Worm (Caenorhabditis elegans) whole organism, L4 larva: ENCODE measurements around the gene mcm-3AP.

Experiments used
- D1046.2 ChIP-seq: fragments of 200-800 bp; sonication (Bioruptor generic); IDR thresholded peaks from 2 replicates; pipeline ENCODE4 v1.3.6; 2022; ENCODE audit warnings: missing genetic modification characterization, missing compliant biosample characterization
- F10B5.3 ChIP-seq: sonication (generic microtip); optimal IDR thresholded peaks from 2 replicates; lab custom pipeline; 2016; ENCODE audit warnings: mild to moderate bottlenecking, missing genetic modification characterization, missing compliant biosample characterization
- F49E8.2 ChIP-seq: sonication (generic microtip); optimal IDR thresholded peaks from 2 replicates; lab custom pipeline; 2016; ENCODE audit warnings: missing compliant biosample characterization, mild to moderate bottlenecking, missing genetic modification characterization, borderline replicate concordance
- R02D3.7 ChIP-seq: fragments of 150-350 bp; sonication (generic microtip); optimal IDR thresholded peaks from 3 replicates; lab custom pipeline; 2014; ENCODE audit warnings: missing biosample characterization, missing genetic modification characterization
- Y105C5A.15 ChIP-seq: fragments of 200-800 bp; sonication (Bioruptor generic); IDR thresholded peaks from 2 replicates; pipeline ENCODE4 v1.3.6; 2022; ENCODE audit warnings: missing genetic modification characterization, missing compliant biosample characterization
- Y48G9A.11 ChIP-seq: fragments of 200-800 bp; sonication (Bioruptor generic); IDR thresholded peaks from 2 replicates; pipeline ENCODE4 v1.3.6; 2022; ENCODE audit warnings: missing genetic modification reagents, missing genetic modification characterization, missing compliant biosample characterization
- Y5F2A.4 ChIP-seq: fragments of 200-800 bp; sonication (Bioruptor generic); optimal IDR thresholded peaks from 2 replicates; lab custom pipeline; 2018; ENCODE audit warnings: mild to moderate bottlenecking, missing genetic modification characterization, missing compliant biosample characterization
- aha-1 ChIP-seq: fragments of 150-350 bp; peaks from one replicate; lab custom pipeline; 2014; ENCODE audit warnings: missing biosample characterization, missing genetic modification characterization
- ama-1 ChIP-seq: fragments of 150-350 bp; optimal IDR thresholded peaks from 2 replicates; lab custom pipeline; 2014; ENCODE audit warnings: inconsistent platforms, mixed read lengths
- arid-1 ChIP-seq: fragments of 200-800 bp; sonication (Bioruptor generic); conservative IDR thresholded peaks from 2 replicates; pipeline ENCODE4 v1.3.6; 2022; ENCODE audit warnings: missing genetic modification reagents, missing genetic modification characterization, missing compliant biosample characterization
- ceh-20 ChIP-seq: fragments of 200-800 bp; sonication (Bioruptor generic); IDR thresholded peaks from 2 replicates; pipeline ENCODE4 v1.3.6; 2022; ENCODE audit warnings: missing genetic modification reagents, missing genetic modification characterization, missing compliant biosample characterization
- ceh-44 ChIP-seq: fragments of 200-800 bp; sonication (Bioruptor generic); IDR thresholded peaks from 2 replicates; pipeline ENCODE4 v1.3.6; 2022; ENCODE audit warnings: missing genetic modification reagents, missing genetic modification characterization, missing compliant biosample characterization
- ctbp-1 ChIP-seq: fragments of 200-800 bp; sonication (Bioruptor generic); IDR thresholded peaks from 2 replicates; pipeline ENCODE4 v1.3.6; 2022; ENCODE audit warnings: missing genetic modification reagents, missing genetic modification characterization, missing compliant biosample characterization
- dmd-8 ChIP-seq: fragments of 200-800 bp; sonication (Bioruptor generic); IDR thresholded peaks from 2 replicates; pipeline ENCODE4 v1.3.6; 2022; ENCODE audit warnings: missing genetic modification characterization, missing compliant biosample characterization
- duxl-1 ChIP-seq: sonication (generic microtip); optimal IDR thresholded peaks from 2 replicates; lab custom pipeline; 2016; ENCODE audit warnings: mild to moderate bottlenecking, missing genetic modification characterization, moderate library complexity, missing compliant biosample characterization; ENCODE audit not compliant: poor library complexity
- fkh-10 ChIP-seq: fragments of 150-350 bp; optimal IDR thresholded peaks from 2 replicates; lab custom pipeline; 2014; ENCODE audit warnings: missing biosample characterization, missing genetic modification reagents, missing genetic modification characterization
- fos-1 ChIP-seq: fragments of 150-350 bp; optimal IDR thresholded peaks from 2 replicates; lab custom pipeline; 2014; ENCODE audit warnings: missing biosample characterization, missing genetic modification characterization
- gei-8 ChIP-seq: fragments of 200-800 bp; sonication (Bioruptor generic); optimal IDR thresholded peaks from 2 replicates; lab custom pipeline; 2018; ENCODE audit warnings: mild to moderate bottlenecking, missing genetic modification characterization, missing compliant biosample characterization
- lin-13 ChIP-seq: fragments of 150-350 bp; optimal IDR thresholded peaks from 2 replicates; lab custom pipeline; 2014; ENCODE audit warnings: missing biosample characterization, missing genetic modification reagents, missing genetic modification characterization
- lin-38 ChIP-seq: fragments of 200-800 bp; sonication (Bioruptor generic); IDR thresholded peaks from 2 replicates; pipeline ENCODE4 v1.3.6; 2022; ENCODE audit warnings: missing genetic modification reagents, missing genetic modification characterization, missing compliant biosample characterization
- lin-39 ChIP-seq: fragments of 150-350 bp; optimal IDR thresholded peaks from 2 replicates; lab custom pipeline; 2014; ENCODE audit warnings: missing biosample characterization, missing genetic modification reagents, missing genetic modification characterization
- mep-1 ChIP-seq: fragments of 150-350 bp; sonication (generic microtip); optimal IDR thresholded peaks from 3 replicates; lab custom pipeline; 2014; ENCODE audit warnings: missing biosample characterization, missing genetic modification characterization
- mxl-3 ChIP-seq: fragments of 200-800 bp; sonication (Bioruptor generic); optimal IDR thresholded peaks from 2 replicates; lab custom pipeline; 2018; ENCODE audit warnings: mild to moderate bottlenecking, missing genetic modification characterization, missing compliant biosample characterization
- nhr-25 ChIP-seq: sonication (generic microtip); optimal IDR thresholded peaks from 2 replicates; lab custom pipeline; 2017; ENCODE audit warnings: missing genetic modification characterization, mild to moderate bottlenecking, missing compliant biosample characterization, antibody characterized with exemption, moderate library complexity, borderline replicate concordance; ENCODE audit not compliant: insufficient read depth
- nhr-48 ChIP-seq: sonication (generic microtip); optimal IDR thresholded peaks from 2 replicates; lab custom pipeline; 2016; ENCODE audit warnings: mild to moderate bottlenecking, missing genetic modification characterization, missing compliant biosample characterization
- nhr-6 ChIP-seq: fragments of 150-350 bp; optimal IDR thresholded peaks from 2 replicates; lab custom pipeline; 2014; ENCODE audit warnings: missing biosample characterization, missing genetic modification characterization
- pha-4 ChIP-seq, 2 experiments: fragments of 150-350 bp in 1 of 2; fragments of 200-800 bp in 1 of 2; sonication (Bioruptor generic) in 1 of 2; IDR thresholded peaks in 1 of 2; optimal IDR thresholded peaks in 1 of 2; 2 replicates each; pipeline versions ENCODE4 v1.3.6 to Lab custom; 2014 to 2022; ENCODE audit warnings: missing genetic modification characterization in 2 of 2, missing genetic modification reagents in 2 of 2, missing biosample characterization in 1 of 2, missing compliant biosample characterization in 1 of 2
- rbr-2 ChIP-seq: sonication (generic microtip); optimal IDR thresholded peaks from 2 replicates; lab custom pipeline; 2016; ENCODE audit warnings: missing genotype, missing genetic modification characterization, missing compliant biosample characterization
- saeg-2 ChIP-seq: fragments of 200-800 bp; sonication (Bioruptor generic); IDR thresholded peaks from 2 replicates; pipeline ENCODE4 v1.3.6; 2022; ENCODE audit warnings: missing genetic modification reagents, missing genetic modification characterization, missing compliant biosample characterization
- set-16 ChIP-seq: fragments of 200-800 bp; sonication (Bioruptor generic); IDR thresholded peaks from 2 replicates; pipeline ENCODE4 v1.3.6; 2022; ENCODE audit warnings: missing genetic modification reagents, missing genetic modification characterization, missing compliant biosample characterization
- skn-1 ChIP-seq: fragments of 150-350 bp; optimal IDR thresholded peaks from 2 replicates; lab custom pipeline; 2014; ENCODE audit warnings: missing biosample characterization, missing genetic modification characterization
- snpc-1.2 ChIP-seq: fragments of 200-800 bp; sonication (Bioruptor generic); IDR thresholded peaks from 2 replicates; pipeline ENCODE4 v1.3.6; 2022; ENCODE audit warnings: missing genetic modification reagents, missing genetic modification characterization, missing compliant biosample characterization
- tra-1 ChIP-seq: fragments of 200-800 bp; sonication (Bioruptor generic); IDR thresholded peaks from 2 replicates; pipeline ENCODE4 v1.3.6; 2022; ENCODE audit warnings: missing genetic modification reagents, missing genetic modification characterization, missing compliant biosample characterization
- unc-130 ChIP-seq: sonication (generic microtip); optimal IDR thresholded peaks from 2 replicates; lab custom pipeline; 2016; ENCODE audit warnings: missing genetic modification reagents, missing genetic modification characterization, missing compliant biosample characterization
- unc-62 ChIP-seq, 3 experiments: fragments of 150-350 bp in 1 of 3; sonication (generic microtip); optimal IDR thresholded peaks in 2 of 3; peaks in 1 of 3; 1 replicate in 1 of 3; 2 replicates in 2 of 3; lab custom pipeline; 2014 to 2017; ENCODE audit warnings: missing biosample characterization in 3 of 3, missing genetic modification characterization in 3 of 3, missing genetic modification reagents in 3 of 3, missing genotype in 1 of 3
- zag-1 ChIP-seq: fragments of 150-350 bp; optimal IDR thresholded peaks from 2 replicates; lab custom pipeline; 2014; ENCODE audit warnings: missing biosample characterization, missing genetic modification characterization
- zip-2 ChIP-seq: fragments of 150-350 bp; optimal IDR thresholded peaks from 2 replicates; lab custom pipeline; 2014; ENCODE audit warnings: missing biosample characterization, missing genetic modification characterization

The mcm-3AP gene

DNA sequence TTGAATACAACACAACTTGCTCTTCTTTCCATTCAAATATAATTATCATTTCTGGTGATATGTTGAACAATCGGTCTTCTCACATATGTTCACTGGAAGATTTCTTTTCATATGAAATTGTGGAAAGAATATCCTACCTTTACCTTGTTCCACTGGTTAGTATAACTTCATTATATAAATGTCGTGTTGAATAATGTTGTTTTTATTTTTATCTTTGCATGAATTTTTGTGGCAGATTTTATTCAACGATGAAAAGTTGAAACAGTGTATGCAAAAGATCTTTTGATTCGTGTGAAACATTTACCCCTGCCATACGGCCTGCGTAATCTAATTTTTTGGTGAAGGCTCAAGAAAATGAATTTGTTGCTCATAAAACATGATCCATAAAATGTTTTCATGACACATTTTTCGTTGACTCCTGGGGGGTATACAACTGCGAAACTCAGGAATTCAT is 13.4 kb downstream of the mcm-3AP start:
- TF ChIP-seq mxl-3 (GFP tag; lab: Kevin White, UChicago) (no peak), ctbp-1 (GFP tag; lab: Robert Waterston, UW) (peak; percentile 28; the same call in 1 of the 2 replicates), dmd-8 (GFP tag; lab: Robert Waterston, UW) (0 out of 2 replicates have a peak, but pooled peaks have one; percentile 21), F49E8.2 (tag; lab: Kevin White, UChicago) (peak; percentile 94), unc-130 (GFP tag; lab: Kevin White, UChicago) (peak; percentile 73), snpc-1.2 (peak; percentile 75; the same call in 1 of the 2 replicates), ceh-20 (no peak), Y105C5A.15 (0 out of 2 replicates have a peak, but pooled peaks have one; percentile 64), lin-13 (GFP tag; lab: Kevin White, UChicago) (peak; percentile 27), ama-1 (lab: Kevin White, UChicago) (peak; percentile 49), fkh-10 (GFP tag; lab: Kevin White, UChicago) (no peak), Y48G9A.11 (GFP tag; lab: Robert Waterston, UW) (0 out of 2 replicates have a peak, but pooled peaks have one; percentile 48), pha-4 (GFP tag; IDR thresholded peaks at IDR 0.05; lab: Robert Waterston, UW) (peak; percentile 67; the same call in 1 of the 2 replicates), pha-4 (tag; optimal IDR thresholded peaks at IDR 0.05; lab: Kevin White, UChicago) (no peak), tra-1 (GFP tag; lab: Robert Waterston, UW) (no peak), Y5F2A.4 (peak; percentile 26), lin-38 (GFP tag; lab: Robert Waterston, UW) (peak; percentile 75), gei-8 (GFP tag; lab: Kevin White, UChicago) (peak; percentile 6), skn-1 (tag; lab: Kevin White, UChicago) (no peak), arid-1 (peak; percentile 52; the same call in 1 of the 2 replicates), duxl-1 (tag; lab: Kevin White, UChicago) (peak; percentile 60)
- TF ChIP-seq, all 104 proteins: peak for 15

DNA sequence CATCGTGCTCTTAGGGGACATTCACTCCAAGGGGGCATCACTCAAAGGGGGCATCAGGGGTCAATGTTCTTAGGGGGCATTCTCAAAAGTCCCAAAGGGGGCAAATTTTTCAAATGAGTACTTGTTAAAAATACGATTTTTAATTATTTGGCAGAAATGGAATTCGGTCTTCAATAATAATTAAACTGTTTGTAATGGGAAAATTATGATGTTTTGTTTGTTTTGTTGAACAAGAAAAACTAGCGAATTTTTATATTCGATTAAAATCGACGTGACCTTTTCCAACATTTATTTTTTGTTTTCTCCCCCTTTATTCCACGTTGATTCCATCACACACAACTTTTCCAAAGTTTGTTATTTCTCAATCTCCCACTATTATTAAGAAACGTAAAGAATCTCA is 18.5 kb downstream of the mcm-3AP start, which contains the start of gene F57H12.5:
F57H12.5 (plus strand) TSS at position 301 of the 400 bp plus-strand sequence.
- TF ChIP-seq saeg-2 (no peak), fos-1 (no peak), nhr-6 (tag; lab: Kevin White, UChicago) (no peak), mep-1 (tag; lab: Kevin White, UChicago) (no peak), set-16 (GFP tag; lab: Robert Waterston, UW) (no peak), nhr-25 (no peak), rbr-2 (tag; lab: Kevin White, UChicago) (no peak), ctbp-1 (GFP tag; lab: Robert Waterston, UW) (no peak), zip-2 (tag; lab: Kevin White, UChicago) (no peak), R02D3.7 (tag; lab: Kevin White, UChicago) (no peak), nhr-48 (tag; lab: Kevin White, UChicago) (no peak), lin-39 (tag; lab: Kevin White, UChicago) (no peak)

DNA sequence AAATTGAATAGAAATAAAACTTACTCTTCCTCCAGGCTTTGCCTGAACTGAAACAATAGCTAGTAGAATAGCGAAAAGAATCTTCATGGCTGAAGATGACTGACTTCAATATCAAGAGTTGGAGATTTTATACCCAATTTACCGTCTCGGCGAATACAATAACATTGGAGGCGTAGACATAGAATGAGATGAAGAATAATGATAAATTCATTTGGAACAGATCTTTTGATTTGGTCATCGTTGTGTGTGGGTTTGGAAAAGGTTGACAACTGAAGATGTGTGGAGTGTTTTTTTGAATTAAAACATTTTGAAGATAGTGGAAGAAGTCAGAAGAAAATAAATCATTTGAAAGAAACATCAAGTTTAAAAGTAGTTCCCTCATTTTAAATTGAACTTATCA is 27.7 kb downstream of the mcm-3AP start, which contains the start of gene F57H12.6:
F57H12.6 (minus strand) TSS at position 101 of the 400 bp plus-strand sequence.
- TF ChIP-seq ceh-44 (GFP tag; lab: Robert Waterston, UW) (no peak), aha-1 (tag; lab: Kevin White, UChicago) (peak; percentile 84)
- TF ChIP-seq, all 104 proteins: peak for 1

DNA sequence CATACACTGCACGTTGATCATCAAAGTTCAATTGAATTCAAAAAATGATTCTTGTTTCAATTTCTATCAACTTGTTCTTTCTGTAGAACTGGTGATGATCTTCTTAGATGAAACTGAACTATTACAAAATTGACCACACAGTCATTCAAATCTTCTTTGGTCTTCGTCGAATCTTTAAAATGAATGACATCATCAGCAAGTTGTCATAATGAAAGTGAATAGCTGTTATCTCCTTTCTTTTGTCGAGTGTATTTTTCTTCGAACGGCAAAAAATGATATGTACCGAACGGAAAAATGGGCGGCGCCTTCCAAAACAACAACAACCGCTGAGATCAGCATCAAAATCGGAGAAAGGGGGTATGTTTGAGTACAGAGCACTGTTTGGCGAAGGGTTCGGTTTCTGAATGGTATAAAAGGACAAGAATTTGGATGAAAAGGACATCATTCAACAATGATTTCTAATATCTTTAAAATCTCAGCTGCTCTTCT is 29.0 kb downstream of the mcm-3AP start, which contains the start of gene ora-1:
ora-1 (plus strand) TSS at position 439 of the 489 bp plus-strand sequence.
- TF ChIP-seq unc-62 (GFP tag; optimal IDR thresholded peaks at IDR 0.05 in 1 of 2; lab: Kevin White, UChicago) (peak in 1 of 2 experiments; percentile 14), unc-62 (tag; optimal IDR thresholded peaks at IDR 0.05; lab: Kevin White, UChicago) (no peak), aha-1 (tag; lab: Kevin White, UChicago) (peak; percentile 49), F10B5.3 (tag; lab: Kevin White, UChicago) (no peak), zag-1 (tag; lab: Kevin White, UChicago) (no peak), D1046.2 (GFP tag; lab: Robert Waterston, UW) (no peak)
